Worm (Caenorhabditis elegans): ENCODE data around the gene F56F11.2.
A peak's percentile ranks its signal among the peaks of the same experiment; 100 is the strongest.

The F56F11.2 gene

ce11 chrIII:2908859-2909258, 26.8 kb downstream of the F56F11.2 start:
- TF ChIP-seq klf-2 (GFP tag; conservative IDR thresholded peaks at IDR 0.05) (no peak), cog-1 (tag; optimal IDR thresholded peaks at IDR 0.05) (no peak), tab-1 (GFP tag; IDR thresholded peaks at IDR 0.05) (no peak), ztf-29 (GFP tag; IDR thresholded peaks at IDR 0.05) (no peak), med-1 (GFP tag; optimal IDR thresholded peaks at IDR 0.05; ENCODE audit: insufficient read depth) (no peak), flt-1 (GFP tag; IDR thresholded peaks at IDR 0.05) (no peak), T22C8.4 (GFP tag; IDR thresholded peaks at IDR 0.05) (no peak), ref-1 (GFP tag; conservative IDR thresholded peaks at IDR 0.05) (no peak), ztf-23 (GFP tag; IDR thresholded peaks at IDR 0.05) (no peak)

- TF ChIP-seq ztf-23 (GFP tag; IDR thresholded peaks at IDR 0.05) (no peak), tab-1 (GFP tag; IDR thresholded peaks at IDR 0.05) (no peak), T22C8.4 (GFP tag; IDR thresholded peaks at IDR 0.05) (no peak), cog-1 (tag; optimal IDR thresholded peaks at IDR 0.05) (no peak), ztf-29 (GFP tag; IDR thresholded peaks at IDR 0.05) (no peak), flt-1 (GFP tag; IDR thresholded peaks at IDR 0.05) (no peak), med-1 (GFP tag; optimal IDR thresholded peaks at IDR 0.05; ENCODE audit: insufficient read depth) (no peak), ref-1 (GFP tag; conservative IDR thresholded peaks at IDR 0.05) (no peak), klf-2 (GFP tag; conservative IDR thresholded peaks at IDR 0.05) (no peak)
Measured at ce11 chrIII:2910606-2911005, 28.5 kb downstream of the F56F11.2 start, which contains the start of gene cdh-1. cdh-1 (plus strand) TSS chrIII:2910906.

- no peak for TF ChIP-seq ztf-29 (GFP tag; IDR thresholded peaks at IDR 0.05)
- TF ChIP-seq ref-1 (GFP tag; conservative IDR thresholded peaks at IDR 0.05), result no peak
- TF ChIP-seq flt-1 (GFP tag; IDR thresholded peaks at IDR 0.05), result no peak
- no peak for TF ChIP-seq T22C8.4 (GFP tag; IDR thresholded peaks at IDR 0.05)
- TF ChIP-seq klf-2 (GFP tag; conservative IDR thresholded peaks at IDR 0.05), result no peak
- TF ChIP-seq cog-1 (tag; optimal IDR thresholded peaks at IDR 0.05), result no peak
- no peak for TF ChIP-seq med-1 (GFP tag; optimal IDR thresholded peaks at IDR 0.05; ENCODE audit: insufficient read depth)
- TF ChIP-seq tab-1 (GFP tag; IDR thresholded peaks at IDR 0.05), result no peak
- TF ChIP-seq ztf-23 (GFP tag; IDR thresholded peaks at IDR 0.05), result no peak
Measured at ce11 chrIII:2912916-2913315, 30.8 kb downstream of the F56F11.2 start.

- TF ChIP-seq ztf-29 (GFP tag; IDR thresholded peaks at IDR 0.05), result no peak
- TF ChIP-seq T22C8.4 (GFP tag; IDR thresholded peaks at IDR 0.05), result no peak
- TF ChIP-seq tab-1 (GFP tag; IDR thresholded peaks at IDR 0.05), result no peak
Measured at ce11 chrIII:2914029-2914428, 31.9 kb downstream of the F56F11.2 start.

- TF ChIP-seq ztf-29 (GFP tag; IDR thresholded peaks at IDR 0.05), result no peak
- no peak for TF ChIP-seq tab-1 (GFP tag; IDR thresholded peaks at IDR 0.05)
- no peak for TF ChIP-seq klf-2 (GFP tag; conservative IDR thresholded peaks at IDR 0.05)
- TF ChIP-seq T22C8.4 (GFP tag; IDR thresholded peaks at IDR 0.05), result no peak
- 0 out of 2 replicates have a peak, but pooled peaks have one; percentile 13 for TF ChIP-seq ztf-23 (GFP tag; IDR thresholded peaks at IDR 0.05)
- no peak for TF ChIP-seq med-1 (GFP tag; optimal IDR thresholded peaks at IDR 0.05; ENCODE audit: insufficient read depth)
- TF ChIP-seq flt-1 (GFP tag; IDR thresholded peaks at IDR 0.05), result no peak
- no peak for TF ChIP-seq ref-1 (GFP tag; conservative IDR thresholded peaks at IDR 0.05)
Measured at ce11 chrIII:2918655-2919054, 36.6 kb downstream of the F56F11.2 start.

- TF ChIP-seq med-1 (GFP tag; optimal IDR thresholded peaks at IDR 0.05; ENCODE audit: insufficient read depth), result no peak
- no peak for TF ChIP-seq cog-1 (tag; optimal IDR thresholded peaks at IDR 0.05)
- TF ChIP-seq tab-1 (GFP tag; IDR thresholded peaks at IDR 0.05), result no peak
- TF ChIP-seq flt-1 (GFP tag; IDR thresholded peaks at IDR 0.05), result no peak
- TF ChIP-seq ref-1 (GFP tag; conservative IDR thresholded peaks at IDR 0.05), result no peak
- TF ChIP-seq T22C8.4 (GFP tag; IDR thresholded peaks at IDR 0.05), result no peak
- TF ChIP-seq ztf-23 (GFP tag; IDR thresholded peaks at IDR 0.05), result no peak
- TF ChIP-seq ztf-29 (GFP tag; IDR thresholded peaks at IDR 0.05), result no peak
- TF ChIP-seq klf-2 (GFP tag; conservative IDR thresholded peaks at IDR 0.05), result no peak
Measured at ce11 chrIII:2920281-2920680, 38.2 kb downstream of the F56F11.2 start.

- TF ChIP-seq ztf-29 (GFP tag; IDR thresholded peaks at IDR 0.05), result no peak
- no peak for TF ChIP-seq med-1 (GFP tag; optimal IDR thresholded peaks at IDR 0.05; ENCODE audit: insufficient read depth)
- no peak for TF ChIP-seq ref-1 (GFP tag; conservative IDR thresholded peaks at IDR 0.05)
- no peak for TF ChIP-seq klf-2 (GFP tag; conservative IDR thresholded peaks at IDR 0.05)
- no peak for TF ChIP-seq flt-1 (GFP tag; IDR thresholded peaks at IDR 0.05)
- TF ChIP-seq T22C8.4 (GFP tag; IDR thresholded peaks at IDR 0.05), result no peak
- no peak for TF ChIP-seq cog-1 (tag; optimal IDR thresholded peaks at IDR 0.05)
- TF ChIP-seq tab-1 (GFP tag; IDR thresholded peaks at IDR 0.05), result no peak
- TF ChIP-seq ztf-23 (GFP tag; IDR thresholded peaks at IDR 0.05), result no peak
Measured at ce11 chrIII:2920866-2921265, 38.8 kb downstream of the F56F11.2 start.

- no peak for TF ChIP-seq ref-1 (GFP tag; conservative IDR thresholded peaks at IDR 0.05)
- no peak for TF ChIP-seq ztf-23 (GFP tag; IDR thresholded peaks at IDR 0.05)
- TF ChIP-seq med-1 (GFP tag; optimal IDR thresholded peaks at IDR 0.05; ENCODE audit: insufficient read depth), result no peak
- no peak for TF ChIP-seq cog-1 (tag; optimal IDR thresholded peaks at IDR 0.05)
- no peak for TF ChIP-seq tab-1 (GFP tag; IDR thresholded peaks at IDR 0.05)
- no peak for TF ChIP-seq ztf-29 (GFP tag; IDR thresholded peaks at IDR 0.05)
- no peak for TF ChIP-seq klf-2 (GFP tag; conservative IDR thresholded peaks at IDR 0.05)
- no peak for TF ChIP-seq flt-1 (GFP tag; IDR thresholded peaks at IDR 0.05)
- TF ChIP-seq T22C8.4 (GFP tag; IDR thresholded peaks at IDR 0.05), result no peak
Measured at ce11 chrIII:2923012-2923411, 40.9 kb downstream of the F56F11.2 start, which contains the start of gene R10F2.4. R10F2.4 (minus strand) TSS chrIII:2923112.

ce11 chrIII:2924658-2925057, 42.6 kb downstream of the F56F11.2 start, which contains the start of gene R10F2.5:
R10F2.5 (minus strand) TSS chrIII:2924758.
- TF ChIP-seq ztf-29 (GFP tag; IDR thresholded peaks at IDR 0.05) (no peak), ref-1 (GFP tag; conservative IDR thresholded peaks at IDR 0.05) (no peak), T22C8.4 (GFP tag; IDR thresholded peaks at IDR 0.05) (no peak), med-1 (GFP tag; optimal IDR thresholded peaks at IDR 0.05; ENCODE audit: insufficient read depth) (no peak), ztf-23 (GFP tag; IDR thresholded peaks at IDR 0.05) (no peak), klf-2 (GFP tag; conservative IDR thresholded peaks at IDR 0.05) (no peak), flt-1 (GFP tag; IDR thresholded peaks at IDR 0.05) (no peak), tab-1 (GFP tag; IDR thresholded peaks at IDR 0.05) (no peak), cog-1 (tag; optimal IDR thresholded peaks at IDR 0.05) (no peak)
